Worm (Caenorhabditis elegans): ENCODE data around the gene clec-181.

Gene clec-181

DNA sequence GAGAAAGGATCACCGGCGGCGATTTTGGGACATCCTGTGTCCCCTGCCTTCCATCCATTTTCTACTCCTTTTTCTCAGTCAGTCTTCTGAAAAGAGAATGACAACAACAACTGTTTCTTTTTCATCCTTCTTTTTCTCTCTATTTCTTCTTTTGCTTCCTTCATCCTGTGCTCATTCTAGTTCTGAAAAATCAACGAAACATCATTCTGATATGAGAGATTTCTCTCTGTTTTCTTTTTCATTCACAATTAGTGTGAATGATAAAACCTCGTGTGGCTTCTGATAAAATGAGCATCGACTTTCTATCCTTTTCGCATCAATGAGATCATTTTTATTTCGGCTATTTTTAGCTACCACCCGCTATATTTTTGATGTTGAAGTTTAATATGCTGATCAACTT lies 9.3 kb downstream of the clec-181 start (continued):
- TF ChIP-seq lin-13 (GFP tag; optimal IDR thresholded peaks at IDR 0.05) (no peak), ama-1 (optimal IDR thresholded peaks at IDR 0.05) (no peak), zip-4 (GFP tag; optimal IDR thresholded peaks at IDR 0.05) (no peak), lin-39 (tag; optimal IDR thresholded peaks at IDR 0.05) (peak; percentile 44), nhr-237 (tag; optimal IDR thresholded peaks at IDR 0.05) (no peak), nhr-20 (tag; optimal IDR thresholded peaks at IDR 0.05) (peak; percentile 50), mep-1 (tag; optimal IDR thresholded peaks at IDR 0.05) (no peak), snpc-4 (tag; optimal IDR thresholded peaks at IDR 0.05) (no peak), nhr-77 (tag; optimal IDR thresholded peaks at IDR 0.05) (no peak), C34B4.2 (tag; optimal IDR thresholded peaks at IDR 0.05) (no peak), isw-1 (GFP tag; IDR thresholded peaks at IDR 0.05) (no peak), mab-9 (GFP tag; IDR thresholded peaks at IDR 0.05) (no peak), lir-3 (tag; optimal IDR thresholded peaks at IDR 0.05; ENCODE audit: poor library complexity) (no peak), ceh-63 (GFP tag; optimal IDR thresholded peaks at IDR 0.05) (no peak), pag-3 (tag; optimal IDR thresholded peaks at IDR 0.05; ENCODE audit: borderline replicate concordance, insufficient read depth) (no peak), egl-13 (tag; optimal IDR thresholded peaks at IDR 0.05) (no peak), egl-27 (tag; optimal IDR thresholded peaks at IDR 0.05) (no peak), irx-1 (tag; optimal IDR thresholded peaks at IDR 0.05) (no peak), hlh-4 (tag; optimal IDR thresholded peaks at IDR 0.05) (no peak), fkh-8 (tag; optimal IDR thresholded peaks at IDR 0.05) (no peak), nhr-85 (tag) (no peak), skn-1 (tag; optimal IDR thresholded peaks at IDR 0.05) (no peak), ceh-8 (GFP tag; optimal IDR thresholded peaks at IDR 0.05) (no peak), ztf-4 (tag; optimal IDR thresholded peaks at IDR 0.05) (no peak), efl-1 (optimal IDR thresholded peaks at IDR 0.05) (peak in 1 of 2 experiments; percentile 20), efl-1 (GFP tag; optimal IDR thresholded peaks at IDR 0.05 in 1 of 2) (no peak), ets-5 (GFP tag; IDR thresholded peaks at IDR 0.05) (no peak), dsc-1 (tag; optimal IDR thresholded peaks at IDR 0.05) (no peak), ceh-90 (tag; optimal IDR thresholded peaks at IDR 0.05) (no peak), nhr-84 (tag; optimal IDR thresholded peaks at IDR 0.05) (no peak), vab-15 (tag; optimal IDR thresholded peaks at IDR 0.05) (no peak), elt-3 (tag; optimal IDR thresholded peaks at IDR 0.05) (no peak), fkh-10 (GFP tag; optimal IDR thresholded peaks at IDR 0.05) (no peak), nhr-12 (tag; optimal IDR thresholded peaks at IDR 0.05) (no peak), ceh-82 (tag; optimal IDR thresholded peaks at IDR 0.05) (no peak), swsn-7 (tag; optimal IDR thresholded peaks at IDR 0.05) (peak; percentile 4), fkh-4 (tag; optimal IDR thresholded peaks at IDR 0.05; ENCODE audit: borderline replicate concordance) (no peak), nhr-11 (tag; optimal IDR thresholded peaks at IDR 0.05) (peak; percentile 45), rnt-1 (tag; optimal IDR thresholded peaks at IDR 0.05) (peak; percentile 43), nhr-90 (tag; optimal IDR thresholded peaks at IDR 0.05; ENCODE audit: poor library complexity) (no peak), sox-4 (tag; optimal IDR thresholded peaks at IDR 0.05) (no peak), aha-1 (tag; optimal IDR thresholded peaks at IDR 0.05) (no peak), nhr-47 (tag; optimal IDR thresholded peaks at IDR 0.05) (peak; percentile 26), unc-130 (tag; optimal IDR thresholded peaks at IDR 0.05) (no peak)

- TF ChIP-seq pqm-1 (tag; optimal IDR thresholded peaks at IDR 0.05) (no peak), hpl-2 (GFP tag; optimal IDR thresholded peaks at IDR 0.05) (no peak), efl-3 (GFP tag; optimal IDR thresholded peaks at IDR 0.05) (no peak), dsc-1 (tag; optimal IDR thresholded peaks at IDR 0.05) (no peak), nhr-19 (GFP tag; conservative IDR thresholded peaks at IDR 0.05) (no peak), lin-39 (tag; optimal IDR thresholded peaks at IDR 0.05) (no peak), Y116A8C.19 (tag; optimal IDR thresholded peaks at IDR 0.05; ENCODE audit: borderline replicate concordance) (no peak), F16B12.6 (tag; optimal IDR thresholded peaks at IDR 0.05) (no peak), rnt-1 (tag; optimal IDR thresholded peaks at IDR 0.05) (no peak), jun-1 (tag; optimal IDR thresholded peaks at IDR 0.05) (no peak), C34B4.2 (tag; optimal IDR thresholded peaks at IDR 0.05) (no peak), egl-13 (tag; optimal IDR thresholded peaks at IDR 0.05) (no peak)
Observed at ce11 chrIV:8608204-8608603, 12.3 kb downstream of the clec-181 start.
